Worm (Caenorhabditis elegans) whole organism, L4 larva: ENCODE data around the gene C10C6.7.
A peak's percentile ranks its signal among the peaks of the same experiment; 100 is the strongest.

Source experiments
- D1046.2 ChIP-seq: fragments of 200-800 bp; sonication (Bioruptor generic); IDR thresholded peaks from 2 replicates; pipeline ENCODE4 v1.3.6; 2022; ENCODE audit warnings: missing genetic modification characterization, missing compliant biosample characterization
- F44E2.7 ChIP-seq: fragments of 200-800 bp; sonication (Bioruptor generic); IDR thresholded peaks from 2 replicates; pipeline ENCODE4 v2.1.2; 2022; ENCODE audit warnings: missing genetic modification characterization, missing compliant biosample characterization
- F49E8.2 ChIP-seq: sonication (generic microtip); optimal IDR thresholded peaks from 2 replicates; lab custom pipeline; 2016; ENCODE audit warnings: missing compliant biosample characterization, mild to moderate bottlenecking, missing genetic modification characterization, borderline replicate concordance
- T20F7.1 ChIP-seq: fragments of 200-800 bp; sonication (Bioruptor generic); optimal IDR thresholded peaks from 2 replicates; lab custom pipeline; 2018; ENCODE audit warnings: mild to moderate bottlenecking, missing genetic modification characterization, missing compliant biosample characterization
- aly-2 ChIP-seq: sonication (generic microtip); optimal IDR thresholded peaks from 2 replicates; lab custom pipeline; 2018; ENCODE audit warnings: missing biosample characterization, missing genetic modification characterization
- arid-1 ChIP-seq: fragments of 200-800 bp; sonication (Bioruptor generic); conservative IDR thresholded peaks from 2 replicates; pipeline ENCODE4 v1.3.6; 2022; ENCODE audit warnings: missing genetic modification reagents, missing genetic modification characterization, missing compliant biosample characterization
- ctbp-1 ChIP-seq: fragments of 200-800 bp; sonication (Bioruptor generic); IDR thresholded peaks from 2 replicates; pipeline ENCODE4 v1.3.6; 2022; ENCODE audit warnings: missing genetic modification reagents, missing genetic modification characterization, missing compliant biosample characterization
- daf-16 ChIP-seq, 3 experiments: sonication (generic microtip); optimal IDR thresholded peaks; 2 replicates each; lab custom pipeline; 2016 to 2017; ENCODE audit warnings: missing genetic modification characterization in 3 of 3, missing genetic modification reagents in 3 of 3, mild to moderate bottlenecking in 2 of 3, missing compliant biosample characterization in 2 of 3, missing biosample characterization in 1 of 3, moderate library complexity in 1 of 3
- daf-8 ChIP-seq: fragments of 200-800 bp; sonication (Bioruptor generic); IDR thresholded peaks from 2 replicates; pipeline ENCODE4 v1.3.6; 2022; ENCODE audit warnings: missing genetic modification characterization, missing compliant biosample characterization
- dmd-6 ChIP-seq: fragments of 200-800 bp; sonication (Bioruptor generic); IDR thresholded peaks from 2 replicates; pipeline ENCODE4 v1.3.6; 2022; ENCODE audit warnings: missing genetic modification reagents, missing genetic modification characterization, missing compliant biosample characterization
- dpl-1 ChIP-seq: fragments of 150-350 bp; optimal IDR thresholded peaks from 2 replicates; lab custom pipeline; 2014; ENCODE audit warnings: missing biosample characterization, missing genetic modification reagents, missing genetic modification characterization
- dve-1 ChIP-seq: sonication (generic microtip); optimal IDR thresholded peaks from 2 replicates; lab custom pipeline; 2017; ENCODE audit warnings: antibody characterized with exemption, mild to moderate bottlenecking, missing genetic modification characterization, missing compliant biosample characterization; ENCODE audit not compliant: insufficient read depth
- gei-8 ChIP-seq: fragments of 200-800 bp; sonication (Bioruptor generic); optimal IDR thresholded peaks from 2 replicates; lab custom pipeline; 2018; ENCODE audit warnings: mild to moderate bottlenecking, missing genetic modification characterization, missing compliant biosample characterization
- hif-1 ChIP-seq, 2 experiments: sonication (generic microtip); optimal IDR thresholded peaks; 2 replicates each; lab custom pipeline; 2016 to 2017; ENCODE audit warnings: missing compliant biosample characterization in 2 of 2, missing genetic modification characterization in 2 of 2, missing genetic modification reagents in 2 of 2, missing genotype in 2 of 2, mild to moderate bottlenecking in 1 of 2
- lim-7 ChIP-seq: fragments of 200-800 bp; sonication (Bioruptor generic); IDR thresholded peaks from 2 replicates; pipeline ENCODE4 v1.3.6; 2022; ENCODE audit warnings: missing genetic modification characterization, missing compliant biosample characterization
- lin-13 ChIP-seq: fragments of 150-350 bp; optimal IDR thresholded peaks from 2 replicates; lab custom pipeline; 2014; ENCODE audit warnings: missing biosample characterization, missing genetic modification reagents, missing genetic modification characterization
- lin-38 ChIP-seq: fragments of 200-800 bp; sonication (Bioruptor generic); IDR thresholded peaks from 2 replicates; pipeline ENCODE4 v1.3.6; 2022; ENCODE audit warnings: missing genetic modification reagents, missing genetic modification characterization, missing compliant biosample characterization
- lsy-2 ChIP-seq, 2 experiments: fragments of 150-350 bp in 1 of 2; sonication (generic microtip) in 1 of 2; optimal IDR thresholded peaks; 2 replicates each; lab custom pipeline; 2014 to 2017; ENCODE audit warnings: missing biosample characterization in 2 of 2, missing genetic modification characterization in 2 of 2
- mdl-1 ChIP-seq, 2 experiments: fragments of 150-350 bp in 1 of 2; sonication (generic microtip) in 1 of 2; optimal IDR thresholded peaks; 2 replicates each; lab custom pipeline; 2014 to 2017; ENCODE audit warnings: missing biosample characterization in 2 of 2, missing genetic modification characterization in 2 of 2
- mep-1 ChIP-seq: fragments of 150-350 bp; sonication (generic microtip); optimal IDR thresholded peaks from 3 replicates; lab custom pipeline; 2014; ENCODE audit warnings: missing biosample characterization, missing genetic modification characterization
- mes-2 ChIP-seq: sonication (generic microtip); optimal IDR thresholded peaks from 2 replicates; lab custom pipeline; 2016; ENCODE audit warnings: missing genotype, mild to moderate bottlenecking, missing genetic modification characterization, missing compliant biosample characterization; ENCODE audit not compliant: poor library complexity, severe bottlenecking
- mxl-3 ChIP-seq: fragments of 200-800 bp; sonication (Bioruptor generic); optimal IDR thresholded peaks from 2 replicates; lab custom pipeline; 2018; ENCODE audit warnings: mild to moderate bottlenecking, missing genetic modification characterization, missing compliant biosample characterization
- nhr-237 ChIP-seq: sonication (generic microtip); optimal IDR thresholded peaks from 2 replicates; lab custom pipeline; 2017; ENCODE audit warnings: missing biosample characterization, missing genetic modification characterization
- nhr-41 ChIP-seq: fragments of 200-800 bp; sonication (Bioruptor generic); IDR thresholded peaks from 2 replicates; pipeline ENCODE4 v1.3.6; 2022; ENCODE audit warnings: missing genetic modification reagents, missing genetic modification characterization, missing compliant biosample characterization
- nhr-42 ChIP-seq: fragments of 200-800 bp; sonication (Bioruptor generic); IDR thresholded peaks from 2 replicates; pipeline ENCODE4 v1.3.6; 2022; ENCODE audit warnings: missing genetic modification characterization, missing compliant biosample characterization
- nhr-48 ChIP-seq: sonication (generic microtip); optimal IDR thresholded peaks from 2 replicates; lab custom pipeline; 2016; ENCODE audit warnings: mild to moderate bottlenecking, missing genetic modification characterization, missing compliant biosample characterization
- nhr-6 ChIP-seq: fragments of 150-350 bp; optimal IDR thresholded peaks from 2 replicates; lab custom pipeline; 2014; ENCODE audit warnings: missing biosample characterization, missing genetic modification characterization
- saeg-2 ChIP-seq: fragments of 200-800 bp; sonication (Bioruptor generic); IDR thresholded peaks from 2 replicates; pipeline ENCODE4 v1.3.6; 2022; ENCODE audit warnings: missing genetic modification reagents, missing genetic modification characterization, missing compliant biosample characterization
- set-16 ChIP-seq: fragments of 200-800 bp; sonication (Bioruptor generic); IDR thresholded peaks from 2 replicates; pipeline ENCODE4 v1.3.6; 2022; ENCODE audit warnings: missing genetic modification reagents, missing genetic modification characterization, missing compliant biosample characterization
- unc-62 ChIP-seq, 3 experiments: fragments of 150-350 bp in 1 of 3; sonication (generic microtip); optimal IDR thresholded peaks in 2 of 3; peaks in 1 of 3; 1 replicate in 1 of 3; 2 replicates in 2 of 3; lab custom pipeline; 2014 to 2017; ENCODE audit warnings: missing biosample characterization in 3 of 3, missing genetic modification characterization in 3 of 3, missing genetic modification reagents in 3 of 3, missing genotype in 1 of 3
- zag-1 ChIP-seq: fragments of 150-350 bp; optimal IDR thresholded peaks from 2 replicates; lab custom pipeline; 2014; ENCODE audit warnings: missing biosample characterization, missing genetic modification characterization
- zip-2 ChIP-seq: fragments of 150-350 bp; optimal IDR thresholded peaks from 2 replicates; lab custom pipeline; 2014; ENCODE audit warnings: missing biosample characterization, missing genetic modification characterization
- ztf-11 ChIP-seq: fragments of 150-350 bp; optimal IDR thresholded peaks from 2 replicates; lab custom pipeline; 2014; ENCODE audit warnings: missing biosample characterization, missing genetic modification characterization

The C10C6.7 gene

ce11 chrIV:11480027-11480896 lies 12.9 kb upstream of the C10C6.7 start, which contains the start of the genes mbf-1 and nse-4 (continued):
- TF ChIP-seq aly-2 (tag; lab: Kevin White, UChicago) (no peak), dve-1 (tag; lab: Kevin White, UChicago) (peak; percentile 70), ztf-11 (no peak), unc-62 (GFP tag; optimal IDR thresholded peaks at IDR 0.05 in 1 of 2; lab: Kevin White, UChicago) (peak in 1 of 2 experiments; percentile 55), unc-62 (tag; optimal IDR thresholded peaks at IDR 0.05; lab: Kevin White, UChicago) (no peak), hif-1 (tag; optimal IDR thresholded peaks at IDR 0.05; lab: Kevin White, UChicago) (peak in 1 of 2 experiments; percentile 21), zip-2 (tag; lab: Kevin White, UChicago) (peak; percentile 73), dpl-1 (GFP tag; lab: Kevin White, UChicago) (peak; percentile 81), nhr-42 (GFP tag; lab: Robert Waterston, UW) (no peak), zag-1 (no peak), F44E2.7 (GFP tag; lab: Robert Waterston, UW) (no peak), gei-8 (GFP tag; lab: Kevin White, UChicago) (no peak), daf-16 (GFP tag; optimal IDR thresholded peaks at IDR 0.05; lab: Kevin White, UChicago) (peak in 1 of 2 experiments; percentile 68), daf-16 (tag; optimal IDR thresholded peaks at IDR 0.05; lab: Kevin White, UChicago) (peak; percentile 23), daf-8 (GFP tag; lab: Robert Waterston, UW) (no peak), dmd-6 (GFP tag; lab: Robert Waterston, UW) (peak; percentile 37; the same call in 1 of the 2 replicates), nhr-237 (tag; lab: Kevin White, UChicago) (no peak)

- TF ChIP-seq lim-7 (GFP tag; lab: Robert Waterston, UW), result no peak
- peak in 1 of 2 experiments; percentile 33 for TF ChIP-seq lsy-2 (tag; optimal IDR thresholded peaks at IDR 0.05; lab: Kevin White, UChicago)
- TF ChIP-seq mxl-3, result no peak
- peak; percentile 46 for TF ChIP-seq lin-38 (GFP tag; lab: Robert Waterston, UW)
- TF ChIP-seq F49E8.2 (tag; lab: Kevin White, UChicago), result peak; percentile 65
- TF ChIP-seq dve-1 (tag; lab: Kevin White, UChicago), result peak; percentile 18
- no peak for TF ChIP-seq daf-16 (GFP tag; optimal IDR thresholded peaks at IDR 0.05; lab: Kevin White, UChicago)
- TF ChIP-seq daf-16 (tag; optimal IDR thresholded peaks at IDR 0.05; lab: Kevin White, UChicago), result peak; percentile 34
- no peak for TF ChIP-seq D1046.2 (GFP tag; lab: Robert Waterston, UW)
- peak; percentile 65; the same call in 1 of the 2 replicates for TF ChIP-seq arid-1 (GFP tag; lab: Robert Waterston, UW)
- TF ChIP-seq nhr-48, result no peak
- peak; percentile 12 for TF ChIP-seq mep-1 (tag; lab: Kevin White, UChicago)
- TF ChIP-seq ctbp-1 (GFP tag; lab: Robert Waterston, UW), result 0 out of 2 replicates have a peak, but pooled peaks have one; percentile 49
- peak; percentile 61 for TF ChIP-seq lin-13 (GFP tag; lab: Kevin White, UChicago)
- no peak for TF ChIP-seq mes-2 (tag; lab: Kevin White, UChicago)
- TF ChIP-seq nhr-6, result no peak
- TF ChIP-seq dpl-1 (GFP tag; lab: Kevin White, UChicago), result no peak
- TF ChIP-seq T20F7.1 (GFP tag; lab: Kevin White, UChicago), result peak; percentile 69
Measured at ce11 chrIV:11479095-11479494, 11.8 kb upstream of the C10C6.7 start, which contains the start of gene catp-8. Gene catp-8, minus strand, starts transcription at chrIV:11479251.

- no peak for TF ChIP-seq nhr-41
- TF ChIP-seq set-16 (GFP tag; lab: Robert Waterston, UW), result peak; percentile 79
- TF ChIP-seq mdl-1 (tag; optimal IDR thresholded peaks at IDR 0.05; lab: Kevin White, UChicago), result no peak
- no peak for TF ChIP-seq saeg-2 (GFP tag; lab: Robert Waterston, UW)
Measured at ce11 chrIV:11475080-11475479, 7.8 kb upstream of the C10C6.7 start.
